Fruit fly (Drosophila melanogaster): ENCODE results near the gene sim.

DNA sequence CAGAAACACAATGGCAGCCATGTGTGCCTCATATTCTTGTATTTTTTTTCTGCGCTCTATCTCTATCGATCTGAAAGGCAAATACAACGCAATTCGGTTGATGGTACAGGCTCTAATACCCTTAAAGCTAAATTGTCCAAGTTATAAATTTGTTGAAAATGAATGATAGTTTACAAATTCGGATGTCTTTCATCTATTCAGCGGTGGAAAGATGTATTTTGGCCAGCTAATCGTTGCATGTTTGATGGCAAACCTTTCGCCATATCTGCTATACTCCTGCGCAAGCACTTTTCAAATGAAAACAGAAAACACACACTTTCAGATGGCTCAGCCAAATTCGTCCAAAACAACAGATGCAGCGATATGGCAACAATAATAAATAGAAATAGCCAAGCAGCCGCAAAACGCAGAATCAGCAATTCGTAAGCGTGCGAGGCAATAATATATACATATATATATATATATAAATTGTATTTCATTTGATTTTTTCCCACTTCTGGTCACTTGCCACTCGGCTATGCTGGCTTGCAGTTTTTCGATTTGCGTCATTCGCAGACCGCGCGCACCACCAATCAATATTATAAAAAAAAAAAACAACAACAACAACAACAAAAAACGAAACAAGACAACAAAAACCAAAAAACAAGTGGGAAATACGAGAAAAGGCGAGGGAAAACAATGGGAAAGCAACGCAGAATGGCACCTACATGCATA is 43.2 kb upstream of the sim start:
- no peak for TF ChIP-seq aop (GFP tag; IDR thresholded peaks at IDR 0.05)
- no peak for TF ChIP-seq trem (tag; optimal IDR thresholded peaks at IDR 0.05)
- TF ChIP-seq CG11398 (GFP tag; optimal IDR thresholded peaks at IDR 0.05) = no peak
- TF ChIP-seq Sry-β (GFP tag; optimal IDR thresholded peaks at IDR 0.05) = no peak
- no peak for TF ChIP-seq CG17802 (tag; optimal IDR thresholded peaks at IDR 0.05)
- no peak for TF ChIP-seq BtbVII (GFP tag; optimal IDR thresholded peaks at IDR 0.05)

Data from whole organism, embryonic.